Worm (Caenorhabditis elegans) whole organism, L1 larva: ENCODE data around the gene nhr-280.

Source experiments
- C04F5.9 ChIP-seq: sonication (generic microtip); optimal IDR thresholded peaks from 2 replicates; lab custom pipeline; 2016; ENCODE audit warnings: missing genetic modification characterization, missing compliant biosample characterization
- C16A3.4 ChIP-seq: fragments of 150-350 bp; optimal IDR thresholded peaks from 2 replicates; lab custom pipeline; 2014; ENCODE audit warnings: missing biosample characterization, missing genetic modification characterization
- F16B12.6 ChIP-seq: fragments of 150-350 bp; optimal IDR thresholded peaks from 2 replicates; lab custom pipeline; 2014; ENCODE audit warnings: missing biosample characterization, missing genetic modification characterization
- alr-1 ChIP-seq: fragments of 200-800 bp; sonication (Bioruptor generic); optimal IDR thresholded peaks from 2 replicates; lab custom pipeline; 2018; ENCODE audit warnings: borderline replicate concordance, mild to moderate bottlenecking, missing genetic modification characterization, missing compliant biosample characterization
- aly-2 ChIP-seq: fragments of 150-350 bp; optimal IDR thresholded peaks from 2 replicates; lab custom pipeline; 2014; ENCODE audit warnings: missing biosample characterization, missing genetic modification characterization
- ama-1 ChIP-seq: fragments of 150-350 bp; optimal IDR thresholded peaks from 2 replicates; lab custom pipeline; 2014
- ceh-63 ChIP-seq: fragments of 200-800 bp; sonication (Bioruptor generic); optimal IDR thresholded peaks from 2 replicates; lab custom pipeline; 2018; ENCODE audit warnings: mild to moderate bottlenecking, missing genetic modification characterization, missing compliant biosample characterization
- ceh-8 ChIP-seq: fragments of 200-800 bp; sonication (Bioruptor generic); optimal IDR thresholded peaks from 2 replicates; lab custom pipeline; 2018; ENCODE audit warnings: mild to moderate bottlenecking, missing genetic modification characterization, moderate library complexity, missing compliant biosample characterization
- ceh-90 ChIP-seq: sonication (generic microtip); optimal IDR thresholded peaks from 2 replicates; lab custom pipeline; 2016; ENCODE audit warnings: missing genetic modification characterization, missing compliant biosample characterization
- ces-1 ChIP-seq: fragments of 150-350 bp; optimal IDR thresholded peaks from 2 replicates; lab custom pipeline; 2014; ENCODE audit warnings: missing biosample characterization, missing genetic modification reagents, missing genetic modification characterization
- dpl-1 ChIP-seq, 3 experiments: fragments of 150-350 bp in 2 of 3; sonication (generic microtip) in 1 of 3; optimal IDR thresholded peaks; 2 replicates each; lab custom pipeline; 2014 to 2017; ENCODE audit warnings: missing biosample characterization in 3 of 3, missing genetic modification characterization in 3 of 3, missing genetic modification reagents in 3 of 3
- dsc-1 ChIP-seq: sonication (generic microtip); optimal IDR thresholded peaks from 2 replicates; lab custom pipeline; 2016; ENCODE audit warnings: mild to moderate bottlenecking, missing genetic modification characterization, missing compliant biosample characterization
- efl-1 ChIP-seq, 4 experiments: fragments of 150-350 bp; optimal IDR thresholded peaks in 3 of 4; peaks in 1 of 4; 1 replicate in 1 of 4; 2 replicates in 3 of 4; lab custom pipeline; 2014; ENCODE audit warnings: missing biosample characterization in 2 of 4, missing genetic modification characterization in 2 of 4, missing genetic modification reagents in 2 of 4
- efl-3 ChIP-seq: fragments of 200-800 bp; sonication (Bioruptor generic); optimal IDR thresholded peaks from 2 replicates; lab custom pipeline; 2018; ENCODE audit warnings: mild to moderate bottlenecking, missing genetic modification characterization, missing compliant biosample characterization
- egl-13 ChIP-seq: sonication (generic microtip); optimal IDR thresholded peaks from 2 replicates; lab custom pipeline; 2016; ENCODE audit warnings: missing genotype, missing genetic modification reagents, missing genetic modification characterization, missing compliant biosample characterization
- egl-27 ChIP-seq, 2 experiments: fragments of 150-350 bp in 1 of 2; sonication (generic microtip); optimal IDR thresholded peaks; 3 replicates each; lab custom pipeline; 2017 to 2018; ENCODE audit warnings: missing biosample characterization in 2 of 2, missing genetic modification characterization in 2 of 2, missing genetic modification reagents in 2 of 2
- elt-2 ChIP-seq: sonication (generic microtip); optimal IDR thresholded peaks from 2 replicates; lab custom pipeline; 2016; ENCODE audit warnings: missing genetic modification characterization, mild to moderate bottlenecking, inconsistent platforms, missing compliant biosample characterization, missing genetic modification reagents
- elt-3 ChIP-seq, 6 experiments: fragments of 150-350 bp in 1 of 6; sonication (generic microtip); optimal IDR thresholded peaks; 2 replicates each; lab custom pipeline; 2017 to 2018; ENCODE audit warnings: missing biosample characterization in 6 of 6, missing genetic modification characterization in 6 of 6, inconsistent platforms in 1 of 6
- fkh-10 ChIP-seq: sonication (generic microtip); optimal IDR thresholded peaks from 2 replicates; lab custom pipeline; 2017; ENCODE audit warnings: missing biosample characterization, missing genetic modification reagents, missing genetic modification characterization
- fkh-4 ChIP-seq: sonication (generic microtip); optimal IDR thresholded peaks from 2 replicates; lab custom pipeline; 2016; ENCODE audit warnings: missing compliant biosample characterization, missing genetic modification characterization, borderline replicate concordance
- fkh-8 ChIP-seq: sonication (generic microtip); optimal IDR thresholded peaks from 2 replicates; lab custom pipeline; 2016; ENCODE audit warnings: mild to moderate bottlenecking, missing genetic modification characterization, missing compliant biosample characterization
- hlh-17 ChIP-seq: fragments of 200-800 bp; sonication (Bioruptor generic); optimal IDR thresholded peaks from 2 replicates; lab custom pipeline; 2018; ENCODE audit warnings: missing genetic modification characterization, mild to moderate bottlenecking, missing compliant biosample characterization, moderate library complexity, borderline replicate concordance
- hlh-4 ChIP-seq: sonication (generic microtip); optimal IDR thresholded peaks from 2 replicates; lab custom pipeline; 2016; ENCODE audit warnings: mild to moderate bottlenecking, missing genetic modification characterization, missing compliant biosample characterization
- isw-1 ChIP-seq: fragments of 200-800 bp; sonication (Bioruptor generic); IDR thresholded peaks from 2 replicates; pipeline ENCODE4 v1.3.6; 2022; ENCODE audit warnings: missing genetic modification characterization, missing compliant biosample characterization
- lin-14 ChIP-seq: fragments of 200-800 bp; sonication (Bioruptor generic); optimal IDR thresholded peaks from 2 replicates; lab custom pipeline; 2018; ENCODE audit warnings: mild to moderate bottlenecking, missing genetic modification characterization, moderate library complexity, missing compliant biosample characterization
- lin-39 ChIP-seq: fragments of 150-350 bp; optimal IDR thresholded peaks from 2 replicates; lab custom pipeline; 2014; ENCODE audit warnings: missing biosample characterization, missing genetic modification reagents, missing genetic modification characterization
- lir-3 ChIP-seq: sonication (generic microtip); optimal IDR thresholded peaks from 2 replicates; lab custom pipeline; 2016; ENCODE audit warnings: mild to moderate bottlenecking, missing genetic modification characterization, moderate library complexity, missing compliant biosample characterization; ENCODE audit not compliant: poor library complexity
- lsy-2 ChIP-seq, 2 experiments: fragments of 150-350 bp; optimal IDR thresholded peaks; 2 replicates each; lab custom pipeline; 2014; ENCODE audit warnings: missing biosample characterization in 2 of 2, missing genetic modification characterization in 2 of 2
- mab-9 ChIP-seq: fragments of 200-800 bp; sonication (Bioruptor generic); IDR thresholded peaks from 2 replicates; pipeline ENCODE4 v1.3.6; 2022; ENCODE audit warnings: missing genetic modification reagents, missing genetic modification characterization, missing compliant biosample characterization
- mdl-1 ChIP-seq, 2 experiments: fragments of 150-350 bp; optimal IDR thresholded peaks; 2 replicates each; lab custom pipeline; 2014 to 2017; ENCODE audit warnings: missing biosample characterization in 2 of 2, missing genetic modification characterization in 2 of 2, inconsistent platforms in 1 of 2
- mef-2 ChIP-seq: fragments of 150-350 bp; optimal IDR thresholded peaks from 2 replicates; lab custom pipeline; 2014; ENCODE audit warnings: missing biosample characterization, missing genetic modification characterization
- nhr-11 ChIP-seq: fragments of 150-350 bp; optimal IDR thresholded peaks from 2 replicates; lab custom pipeline; 2014; ENCODE audit warnings: missing biosample characterization, missing genetic modification characterization
- nhr-19 ChIP-seq: fragments of 200-800 bp; sonication (Bioruptor generic); conservative IDR thresholded peaks from 2 replicates; pipeline ENCODE4 v1.3.6; 2022; ENCODE audit warnings: missing genetic modification characterization, missing compliant biosample characterization
- nhr-20 ChIP-seq: sonication (generic microtip); optimal IDR thresholded peaks from 2 replicates; lab custom pipeline; 2016; ENCODE audit warnings: mild to moderate bottlenecking, missing genetic modification characterization, missing compliant biosample characterization
- nhr-47 ChIP-seq: sonication (generic microtip); optimal IDR thresholded peaks from 2 replicates; lab custom pipeline; 2016; ENCODE audit warnings: mild to moderate bottlenecking, missing genetic modification characterization, moderate library complexity, missing compliant biosample characterization
- nhr-71 ChIP-seq: sonication (generic microtip); optimal IDR thresholded peaks from 2 replicates; lab custom pipeline; 2016; ENCODE audit warnings: mild to moderate bottlenecking, missing genetic modification characterization, moderate library complexity, missing compliant biosample characterization
- nhr-76 ChIP-seq: sonication (generic microtip); optimal IDR thresholded peaks from 2 replicates; lab custom pipeline; 2017; ENCODE audit warnings: missing biosample characterization, missing genetic modification characterization
- nhr-85 ChIP-seq: sonication (generic microtip); peaks from one replicate; lab custom pipeline; 2016; ENCODE audit warnings: missing genetic modification characterization, inconsistent platforms, missing compliant biosample characterization
- nhr-90 ChIP-seq: sonication (generic microtip); optimal IDR thresholded peaks from 2 replicates; lab custom pipeline; 2016; ENCODE audit warnings: mild to moderate bottlenecking, missing genetic modification characterization, missing compliant biosample characterization; ENCODE audit not compliant: poor library complexity
- pax-3 ChIP-seq: fragments of 200-800 bp; sonication (Bioruptor generic); optimal IDR thresholded peaks from 2 replicates; lab custom pipeline; 2018; ENCODE audit warnings: mild to moderate bottlenecking, missing genetic modification characterization, moderate library complexity, missing compliant biosample characterization
- pqm-1 ChIP-seq: sonication (generic microtip); optimal IDR thresholded peaks from 3 replicates; lab custom pipeline; 2017; ENCODE audit warnings: missing biosample characterization, missing genetic modification characterization
- rnt-1 ChIP-seq: sonication (generic microtip); optimal IDR thresholded peaks from 2 replicates; lab custom pipeline; 2016; ENCODE audit warnings: mild to moderate bottlenecking, missing genetic modification characterization, moderate library complexity, missing compliant biosample characterization
- skn-1 ChIP-seq: fragments of 150-350 bp; optimal IDR thresholded peaks from 2 replicates; lab custom pipeline; 2014; ENCODE audit warnings: missing biosample characterization, missing genetic modification characterization
- snu-23 ChIP-seq: sonication (generic microtip); optimal IDR thresholded peaks from 2 replicates; lab custom pipeline; 2016; ENCODE audit warnings: missing genetic modification characterization, missing compliant biosample characterization
- sptf-1 ChIP-seq: fragments of 150-350 bp; optimal IDR thresholded peaks from 2 replicates; lab custom pipeline; 2014; ENCODE audit warnings: missing biosample characterization, missing genetic modification characterization
- sup-37 ChIP-seq: fragments of 200-800 bp; sonication (Bioruptor generic); optimal IDR thresholded peaks from 2 replicates; lab custom pipeline; 2018; ENCODE audit warnings: mild to moderate bottlenecking, missing genetic modification characterization, missing compliant biosample characterization
- swsn-7 ChIP-seq: sonication (generic microtip); optimal IDR thresholded peaks from 2 replicates; lab custom pipeline; 2016; ENCODE audit warnings: missing genetic modification characterization, missing compliant biosample characterization
- tlp-1 ChIP-seq: fragments of 150-350 bp; optimal IDR thresholded peaks from 2 replicates; lab custom pipeline; 2014; ENCODE audit warnings: missing biosample characterization, missing genetic modification characterization
- unc-62 ChIP-seq: fragments of 150-350 bp; optimal IDR thresholded peaks from 2 replicates; lab custom pipeline; 2014; ENCODE audit warnings: missing biosample characterization, missing genetic modification reagents, missing genetic modification characterization
- unc-98 ChIP-seq: fragments of 200-800 bp; sonication (Bioruptor generic); IDR thresholded peaks from 2 replicates; pipeline ENCODE4 v1.3.6; 2022; ENCODE audit warnings: missing genetic modification characterization, missing compliant biosample characterization
- zip-4 ChIP-seq: fragments of 200-800 bp; sonication (Bioruptor generic); optimal IDR thresholded peaks from 2 replicates; lab custom pipeline; 2018; ENCODE audit warnings: mild to moderate bottlenecking, missing genetic modification characterization, moderate library complexity, missing compliant biosample characterization
- ztf-11 ChIP-seq, 2 experiments: sonication (generic microtip); optimal IDR thresholded peaks; 2 replicates each; lab custom pipeline; 2016 to 2017; ENCODE audit warnings: missing genetic modification characterization in 2 of 2, missing biosample characterization in 1 of 2, missing compliant biosample characterization in 1 of 2

nhr-280 gene

ce11 chrIII:131627-132026 is 1.1 kb upstream of the nhr-280 start:
- TF ChIP-seq F16B12.6 (peak; percentile 60), sup-37 (GFP tag; lab: Kevin White, UChicago) (no peak), hlh-17 (GFP tag; lab: Kevin White, UChicago) (no peak), nhr-90 (tag; lab: Kevin White, UChicago) (no peak), fkh-8 (tag; lab: Kevin White, UChicago) (peak; percentile 56), isw-1 (GFP tag; lab: Robert Waterston, UW) (no peak; the same call in 1 of the 2 replicates), nhr-47 (tag; lab: Kevin White, UChicago) (peak; percentile 55), ceh-63 (GFP tag; lab: Kevin White, UChicago) (no peak), mef-2 (tag; lab: Kevin White, UChicago) (no peak), nhr-19 (GFP tag; lab: Robert Waterston, UW) (peak; percentile 15; the same call in 1 of the 2 replicates), elt-3 (tag; optimal IDR thresholded peaks at IDR 0.05; lab: Kevin White, UChicago) (no peak), nhr-11 (tag; lab: Kevin White, UChicago) (no peak), ztf-11 (tag; optimal IDR thresholded peaks at IDR 0.05; lab: Kevin White, UChicago) (no peak), fkh-4 (tag; lab: Kevin White, UChicago) (no peak), egl-27 (tag; optimal IDR thresholded peaks at IDR 0.05; lab: Kevin White, UChicago) (no peak), pax-3 (tag; lab: Kevin White, UChicago) (no peak), C16A3.4 (peak; percentile 71), unc-98 (GFP tag; lab: Robert Waterston, UW) (no peak), nhr-85 (peak; percentile 71), dsc-1 (peak; percentile 37), fkh-10 (GFP tag; lab: Kevin White, UChicago) (no peak), tlp-1 (tag; lab: Kevin White, UChicago) (no peak), nhr-20 (tag; lab: Kevin White, UChicago) (peak; percentile 37), ces-1 (GFP tag; lab: Kevin White, UChicago) (no peak), swsn-7 (tag; lab: Kevin White, UChicago) (peak; percentile 50), snu-23 (GFP tag; lab: Kevin White, UChicago) (peak; percentile 64), nhr-76 (tag; lab: Kevin White, UChicago) (no peak), ceh-8 (GFP tag; lab: Kevin White, UChicago) (no peak), C04F5.9 (no peak), lin-39 (tag; lab: Kevin White, UChicago) (no peak), sptf-1 (tag; lab: Kevin White, UChicago) (no peak), efl-1 (optimal IDR thresholded peaks at IDR 0.05; lab: Kevin White, UChicago) (peak; percentile 65 to 67), efl-1 (GFP tag; optimal IDR thresholded peaks at IDR 0.05 in 1 of 2; lab: Kevin White, UChicago) (peak; percentile 64 to 94), nhr-71 (tag; lab: Kevin White, UChicago) (peak; percentile 61), unc-62 (GFP tag; lab: Kevin White, UChicago) (no peak), zip-4 (no peak), dpl-1 (GFP tag; optimal IDR thresholded peaks at IDR 0.05; lab: Kevin White, UChicago) (peak; percentile 32 to 72 (median 60)), hlh-4 (tag; lab: Kevin White, UChicago) (no peak), ama-1 (no peak), lin-14 (peak; percentile 77), lir-3 (tag; lab: Kevin White, UChicago) (peak; percentile 34), rnt-1 (tag; lab: Kevin White, UChicago) (peak; percentile 42), egl-13 (tag; lab: Kevin White, UChicago) (no peak), ceh-90 (tag; lab: Kevin White, UChicago) (no peak), elt-2 (peak; percentile 1), alr-1 (no peak), mdl-1 (tag; optimal IDR thresholded peaks at IDR 0.05; lab: Kevin White, UChicago) (no peak), skn-1 (tag; lab: Kevin White, UChicago) (peak; percentile 11), aly-2 (tag; lab: Kevin White, UChicago) (no peak), mab-9 (GFP tag; lab: Robert Waterston, UW) (no peak), lsy-2 (tag; optimal IDR thresholded peaks at IDR 0.05; lab: Kevin White, UChicago) (peak; percentile 64 to 82), efl-3 (GFP tag; lab: Kevin White, UChicago) (no peak), pqm-1 (no peak)
